Worm (Caenorhabditis elegans): ENCODE data around the gene alh-13.

DNA sequence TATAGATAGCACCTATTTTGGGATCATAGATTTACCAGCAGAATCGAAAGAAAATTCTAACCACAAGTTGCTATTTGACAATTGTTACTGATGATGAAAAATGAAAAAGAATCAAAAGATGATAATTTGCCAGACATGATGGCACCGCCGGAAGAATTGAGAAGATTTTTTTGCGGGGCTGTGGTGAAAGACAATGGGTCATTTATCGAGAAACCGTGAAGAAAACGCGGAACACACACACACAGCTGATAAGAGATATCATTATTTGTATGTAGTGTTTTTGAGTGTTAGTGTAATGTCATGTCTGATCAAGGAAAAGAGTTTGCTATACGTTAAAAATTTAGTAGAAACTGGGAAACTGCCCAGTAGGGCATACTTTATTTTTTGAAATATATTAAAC, 52.7 kb downstream of the alh-13 start:
- TF ChIP-seq zag-1 (tag; optimal IDR thresholded peaks at IDR 0.05): no peak
- TF ChIP-seq ces-1 (GFP tag; optimal IDR thresholded peaks at IDR 0.05): no peak
- no peak for TF ChIP-seq snpc-4 (tag; optimal IDR thresholded peaks at IDR 0.05)
- TF ChIP-seq lin-13 (GFP tag; optimal IDR thresholded peaks at IDR 0.05): no peak
- TF ChIP-seq skn-1 (tag; optimal IDR thresholded peaks at IDR 0.05): no peak
- peak in 2 of 6 experiments; percentile 14 to 85 for TF ChIP-seq elt-3 (tag; optimal IDR thresholded peaks at IDR 0.05)
- no peak for TF ChIP-seq vab-15 (tag; optimal IDR thresholded peaks at IDR 0.05)
